Worm (Caenorhabditis elegans) whole organism, L2 larva: ENCODE measurements around the gene ndus-8.

Experiments
- dmd-4 ChIP-seq: sonication (generic microtip); optimal IDR thresholded peaks from 2 replicates; lab custom pipeline; 2017; ENCODE audit warnings: missing biosample characterization, missing genetic modification characterization
- egl-27 ChIP-seq: sonication (generic microtip); optimal IDR thresholded peaks from 3 replicates; lab custom pipeline; 2017; ENCODE audit warnings: missing biosample characterization, missing genetic modification reagents, missing genetic modification characterization
- elt-3 ChIP-seq: sonication (generic microtip); optimal IDR thresholded peaks from 2 replicates; lab custom pipeline; 2017; ENCODE audit warnings: missing biosample characterization, missing genetic modification characterization
- lin-39 ChIP-seq: fragments of 150-350 bp; optimal IDR thresholded peaks from 2 replicates; lab custom pipeline; 2014; ENCODE audit warnings: missing biosample characterization, missing genetic modification reagents, missing genetic modification characterization
- mdl-1 ChIP-seq, 2 experiments: fragments of 150-350 bp in 1 of 2; sonication (generic microtip) in 1 of 2; optimal IDR thresholded peaks; 2 replicates each; lab custom pipeline; 2017; ENCODE audit warnings: missing biosample characterization in 2 of 2, missing genetic modification characterization in 2 of 2
- sma-3 ChIP-seq: sonication (generic microtip); optimal IDR thresholded peaks from 2 replicates; lab custom pipeline; 2016; ENCODE audit warnings: missing genetic modification reagents, missing genetic modification characterization, missing compliant biosample characterization

ndus-8 gene

DNA sequence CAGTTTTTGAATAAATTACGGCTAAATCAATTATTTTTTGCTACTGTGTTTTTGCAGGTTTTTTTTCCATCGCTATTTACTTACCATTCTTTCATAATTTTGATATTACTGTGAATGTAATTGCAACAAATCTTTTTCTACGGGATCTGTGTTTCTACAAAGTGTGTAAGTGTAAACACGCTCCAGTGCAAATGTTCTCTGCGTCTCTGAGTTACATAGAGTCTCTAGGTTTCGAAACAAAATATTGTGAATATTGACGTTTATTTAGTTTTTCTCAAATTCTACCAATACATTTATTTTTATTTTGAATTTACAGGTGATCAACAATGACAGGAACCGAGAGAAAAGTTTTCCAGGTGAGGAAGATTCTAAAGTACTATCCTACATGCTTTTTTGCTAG, 50.0 kb downstream of the ndus-8 start, which contains the start of gene yju-2 (continued):
- TF ChIP-seq dmd-4 (tag; lab: Kevin White, UChicago), result no peak
- no peak for TF ChIP-seq mdl-1 (tag; optimal IDR thresholded peaks at IDR 0.05; lab: Kevin White, UChicago)
- TF ChIP-seq sma-3 (GFP tag; lab: Kevin White, UChicago), result peak; percentile 34
- no peak for TF ChIP-seq egl-27 (tag; lab: Kevin White, UChicago)
- no peak for TF ChIP-seq lin-39 (tag; lab: Kevin White, UChicago)
- no peak for TF ChIP-seq elt-3
